Fruit fly (Drosophila melanogaster): ENCODE measurements around the gene grnd.

- TF ChIP-seq svp (GFP tag), result no peak
- no peak for TF ChIP-seq Blimp-1 (GFP tag; optimal IDR thresholded peaks at IDR 0.05)
- no peak for TF ChIP-seq CG15336 (GFP tag; IDR thresholded peaks at IDR 0.05)
- no peak for TF ChIP-seq dac (GFP tag; optimal IDR thresholded peaks at IDR 0.05)
- no peak for TF ChIP-seq Smox (GFP tag; optimal IDR thresholded peaks at IDR 0.05)
- no peak for TF ChIP-seq OdsH (GFP tag; optimal IDR thresholded peaks at IDR 0.05)
- no peak for TF ChIP-seq Lpt (GFP tag; optimal IDR thresholded peaks at IDR 0.05)
- TF ChIP-seq Gug (GFP tag; IDR thresholded peaks at IDR 0.05), result no peak
Observed at dm6 chr2L:18484040-18484381, 1.2 kb upstream of the grnd start.

Data from whole organism, prepupa.